Fruit fly (Drosophila melanogaster) whole organism, adult: ENCODE data around the gene Spn28F.

Source experiments
- CG11617 ChIP-seq: fragments of 200-800 bp; sonication (Bioruptor generic); optimal IDR thresholded peaks from 2 replicates; lab custom pipeline; 2017; ENCODE audit warnings: mild to moderate bottlenecking, missing biosample characterization, missing genetic modification reagents, missing genetic modification characterization
- CG14711 ChIP-seq: fragments of 200-800 bp; sonication (Bioruptor generic); optimal IDR thresholded peaks from 2 replicates; lab custom pipeline; 2018; ENCODE audit warnings: missing biosample characterization, mild to moderate bottlenecking, missing genetic modification characterization, moderate library complexity
- CG33017 ChIP-seq: fragments of 200-800 bp; sonication (Bioruptor generic); optimal IDR thresholded peaks from 2 replicates; lab custom pipeline; 2018; ENCODE audit warnings: missing biosample characterization, mild to moderate bottlenecking, missing genetic modification characterization, moderate library complexity
- CG5204 ChIP-seq: fragments of 200-800 bp; sonication (Bioruptor generic); optimal IDR thresholded peaks from 2 replicates; lab custom pipeline; 2016; ENCODE audit warnings: missing biosample characterization, missing genetic modification characterization
- CG7045 ChIP-seq: fragments of 200-800 bp; sonication (Bioruptor generic); optimal IDR thresholded peaks from 2 replicates; lab custom pipeline; 2017; ENCODE audit warnings: missing biosample characterization, mild to moderate bottlenecking, missing genetic modification characterization
- CG7101 ChIP-seq: fragments of 200-800 bp; sonication (Bioruptor generic); optimal IDR thresholded peaks from 2 replicates; lab custom pipeline; 2018; ENCODE audit warnings: missing biosample characterization, mild to moderate bottlenecking, missing genetic modification characterization, moderate library complexity
- Crg-1 ChIP-seq: fragments of 200-800 bp; sonication (Bioruptor generic); optimal IDR thresholded peaks from 2 replicates; lab custom pipeline; 2016; ENCODE audit warnings: missing biosample characterization, missing genetic modification characterization
- Hr96 ChIP-seq: fragments of 200-800 bp; sonication (Bioruptor generic); optimal IDR thresholded peaks from 2 replicates; lab custom pipeline; 2016; ENCODE audit warnings: missing biosample characterization, missing genetic modification characterization
- bab1 ChIP-seq: fragments of 200-800 bp; sonication (Bioruptor generic); optimal IDR thresholded peaks from 3 replicates; lab custom pipeline; 2019; ENCODE audit warnings: missing biosample characterization, mild to moderate bottlenecking, missing genetic modification characterization, moderate library complexity
- cic ChIP-seq: fragments of 200-800 bp; sonication (Bioruptor generic); optimal IDR thresholded peaks from 2 replicates; lab custom pipeline; 2017; ENCODE audit warnings: missing biosample characterization, mild to moderate bottlenecking, missing genetic modification characterization, moderate library complexity
- cnc ChIP-seq, 2 experiments: fragments of >200 bp; optimal IDR thresholded peaks; 2 replicates each; lab custom pipeline; 2017
- ovo ChIP-seq: fragments of 200-800 bp; sonication (Bioruptor generic); optimal IDR thresholded peaks from 2 replicates; lab custom pipeline; 2016; ENCODE audit warnings: missing biosample characterization, missing genetic modification characterization
- pad ChIP-seq: fragments of 200-800 bp; sonication (Bioruptor generic); optimal IDR thresholded peaks from 3 replicates; lab custom pipeline; 2017; ENCODE audit warnings: missing biosample characterization, missing genetic modification characterization, mild to moderate bottlenecking, moderate library complexity, missing genetic modification reagents

DNA sequence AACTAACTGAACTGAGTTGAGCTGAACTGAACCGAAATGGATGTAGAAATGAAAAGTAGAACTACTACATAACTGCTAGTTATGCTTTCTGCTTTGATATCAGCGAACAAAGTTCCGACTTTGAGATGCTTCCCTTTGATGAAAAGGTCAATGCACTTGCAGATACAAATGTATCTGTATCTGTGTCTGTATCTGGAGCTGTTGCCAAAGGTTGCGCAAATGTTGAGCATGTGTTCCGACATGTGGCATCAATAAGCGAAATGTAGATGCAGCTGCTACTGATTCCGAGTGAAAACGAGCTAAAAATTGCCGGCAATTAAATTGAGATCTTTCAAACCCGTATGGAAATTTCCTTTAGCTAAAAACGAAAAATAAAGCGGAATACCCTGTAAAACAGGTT is 45.0 kb upstream of the Spn28F start:
- TF ChIP-seq CG14711 (tag; lab: Kevin White, UChicago) (no peak), CG33017 (no peak), Crg-1 (GFP tag; lab: Kevin White, UChicago) (no peak), CG7101 (tag; lab: Kevin White, UChicago) (no peak), pad (no peak), bab1 (no peak), ovo (no peak), CG5204 (GFP tag; lab: Kevin White, UChicago) (no peak), CG11617 (no peak), cnc (optimal IDR thresholded peaks at IDR 0.05; lab: Kevin White, UChicago) (no peak), CG7045 (GFP tag; lab: Kevin White, UChicago) (no peak), Hr96 (no peak), cic (GFP tag; lab: Kevin White, UChicago) (no peak)
